Worm (Caenorhabditis elegans) whole organism, young adult: Measurements from ENCODE around the gene srx-43.
A peak's percentile ranks its signal among the peaks of the same experiment; 100 is the strongest.

Experiments
- B0261.1 ChIP-seq: sonication (generic microtip); optimal IDR thresholded peaks from 2 replicates; lab custom pipeline; 2016; ENCODE audit warnings: mild to moderate bottlenecking, missing genetic modification characterization, moderate library complexity, missing compliant biosample characterization
- D2030.7 ChIP-seq: fragments of 200-800 bp; sonication (Bioruptor generic); IDR thresholded peaks from 2 replicates; pipeline ENCODE4 v1.3.6; 2022; ENCODE audit warnings: missing genetic modification reagents, missing genetic modification characterization, missing compliant biosample characterization
- F39B2.1 ChIP-seq: fragments of 200-800 bp; sonication (Bioruptor generic); IDR thresholded peaks from 2 replicates; pipeline ENCODE4 v1.3.6; 2022; ENCODE audit warnings: missing genetic modification reagents, missing genetic modification characterization, missing compliant biosample characterization
- Y53G8AR.9 ChIP-seq: fragments of 200-800 bp; sonication (Bioruptor generic); conservative IDR thresholded peaks from 2 replicates; pipeline ENCODE4 v1.3.6; 2022; ENCODE audit warnings: missing genetic modification reagents, missing genetic modification characterization, missing compliant biosample characterization
- Y67H2A.10 ChIP-seq: fragments of 200-800 bp; sonication (Bioruptor generic); conservative IDR thresholded peaks from 2 replicates; pipeline ENCODE4 v1.3.6; 2022; ENCODE audit warnings: missing genetic modification reagents, missing genetic modification characterization, missing compliant biosample characterization
- ZK185.1 ChIP-seq: sonication (generic microtip); optimal IDR thresholded peaks from 2 replicates; lab custom pipeline; 2016; ENCODE audit warnings: mild to moderate bottlenecking, missing genetic modification characterization, missing compliant biosample characterization; ENCODE audit not compliant: poor library complexity, severe bottlenecking
- aptf-2 ChIP-seq: fragments of 200-800 bp; sonication (Bioruptor generic); conservative IDR thresholded peaks from 2 replicates; pipeline ENCODE4 v1.3.6; 2022; ENCODE audit warnings: missing genetic modification reagents, missing genetic modification characterization, missing compliant biosample characterization
- aptf-3 ChIP-seq: fragments of 200-800 bp; sonication (Bioruptor generic); IDR thresholded peaks from 2 replicates; pipeline ENCODE4 v1.3.6; 2022; ENCODE audit warnings: missing genetic modification characterization, missing compliant biosample characterization
- ceh-27 ChIP-seq: fragments of 200-800 bp; sonication (Bioruptor generic); optimal IDR thresholded peaks from 2 replicates; lab custom pipeline; 2018; ENCODE audit warnings: mild to moderate bottlenecking, missing genetic modification characterization, moderate library complexity, missing compliant biosample characterization
- dox-1 ChIP-seq: fragments of 200-800 bp; sonication (Bioruptor generic); IDR thresholded peaks from 2 replicates; pipeline ENCODE4 v1.3.6; 2022; ENCODE audit warnings: missing genetic modification reagents, missing genetic modification characterization, missing compliant biosample characterization
- efl-1 ChIP-seq: fragments of 150-350 bp; optimal IDR thresholded peaks from 2 replicates; lab custom pipeline; 2014; ENCODE audit warnings: missing biosample characterization, missing genetic modification reagents, missing genetic modification characterization
- ekl-4 ChIP-seq: fragments of 200-800 bp; sonication (Bioruptor generic); IDR thresholded peaks from 2 replicates; pipeline ENCODE4 v1.3.6; 2022; ENCODE audit warnings: missing genetic modification reagents, missing genetic modification characterization, missing compliant biosample characterization
- hlh-12 ChIP-seq: sonication (generic microtip); optimal IDR thresholded peaks from 2 replicates; lab custom pipeline; 2016; ENCODE audit warnings: missing genetic modification characterization, missing compliant biosample characterization
- hmg-1.2 ChIP-seq: fragments of 200-800 bp; sonication (Bioruptor generic); IDR thresholded peaks from 2 replicates; pipeline ENCODE4 v1.3.6; 2022; ENCODE audit warnings: missing genetic modification reagents, missing genetic modification characterization, missing compliant biosample characterization
- hsf-1 ChIP-seq: fragments of 200-800 bp; sonication (Bioruptor generic); IDR thresholded peaks from 2 replicates; pipeline ENCODE4 v1.3.6; 2022; ENCODE audit warnings: missing genetic modification reagents, missing genetic modification characterization, missing compliant biosample characterization
- lir-1 ChIP-seq: fragments of 200-800 bp; sonication (Bioruptor generic); conservative IDR thresholded peaks from 2 replicates; pipeline ENCODE4 v1.3.6; 2022; ENCODE audit warnings: missing genetic modification reagents, missing genetic modification characterization, missing compliant biosample characterization
- madf-3 ChIP-seq: fragments of 200-800 bp; sonication (Bioruptor generic); IDR thresholded peaks from 2 replicates; pipeline ENCODE4 v1.3.6; 2022; ENCODE audit warnings: missing genetic modification reagents, missing genetic modification characterization, missing compliant biosample characterization
- madf-6 ChIP-seq: fragments of 200-800 bp; sonication (Bioruptor generic); IDR thresholded peaks from 2 replicates; pipeline ENCODE4 v1.3.6; 2022; ENCODE audit warnings: missing genetic modification reagents, missing genetic modification characterization, missing compliant biosample characterization
- madf-8 ChIP-seq: fragments of 200-800 bp; sonication (Bioruptor generic); conservative IDR thresholded peaks from 2 replicates; pipeline ENCODE4 v1.3.6; 2022; ENCODE audit warnings: missing genetic modification reagents, missing genetic modification characterization, missing compliant biosample characterization
- mcd-1 ChIP-seq: fragments of 200-800 bp; sonication (Bioruptor generic); IDR thresholded peaks from 2 replicates; pipeline ENCODE4 v1.3.6; 2022; ENCODE audit warnings: missing genetic modification reagents, missing genetic modification characterization, missing compliant biosample characterization
- nhr-80 ChIP-seq: sonication (generic microtip); optimal IDR thresholded peaks from 2 replicates; lab custom pipeline; 2016; ENCODE audit warnings: missing genetic modification characterization, missing compliant biosample characterization
- pbrm-1 ChIP-seq: fragments of 200-800 bp; sonication (Bioruptor generic); IDR thresholded peaks from 2 replicates; pipeline ENCODE4 v1.3.6; 2022; ENCODE audit warnings: missing genetic modification reagents, missing genetic modification characterization, missing compliant biosample characterization
- sdz-38 ChIP-seq: sonication (generic microtip); optimal IDR thresholded peaks from 2 replicates; lab custom pipeline; 2016; ENCODE audit warnings: missing genotype, missing genetic modification characterization, missing compliant biosample characterization
- unc-130 ChIP-seq: sonication (generic microtip); optimal IDR thresholded peaks from 2 replicates; lab custom pipeline; 2016; ENCODE audit warnings: missing genetic modification reagents, missing genetic modification characterization, missing compliant biosample characterization
- xnd-1 ChIP-seq: sonication (generic microtip); optimal IDR thresholded peaks from 2 replicates; lab custom pipeline; 2016; ENCODE audit warnings: missing genotype, missing genetic modification reagents, missing genetic modification characterization, missing compliant biosample characterization
- zfh-2 ChIP-seq: fragments of 200-800 bp; sonication (Bioruptor generic); conservative IDR thresholded peaks from 2 replicates; pipeline ENCODE4 v1.3.6; 2022; ENCODE audit warnings: missing genetic modification reagents, missing genetic modification characterization, missing compliant biosample characterization
- ztf-25 ChIP-seq: fragments of 200-800 bp; sonication (Bioruptor generic); IDR thresholded peaks from 2 replicates; pipeline ENCODE4 v1.3.6; 2022; ENCODE audit warnings: missing genetic modification reagents, missing genetic modification characterization, missing compliant biosample characterization
- ztf-3 ChIP-seq: fragments of 200-800 bp; sonication (Bioruptor generic); optimal IDR thresholded peaks from 2 replicates; lab custom pipeline; 2018; ENCODE audit warnings: mild to moderate bottlenecking, missing genetic modification characterization, missing compliant biosample characterization

srx-43 gene

DNA sequence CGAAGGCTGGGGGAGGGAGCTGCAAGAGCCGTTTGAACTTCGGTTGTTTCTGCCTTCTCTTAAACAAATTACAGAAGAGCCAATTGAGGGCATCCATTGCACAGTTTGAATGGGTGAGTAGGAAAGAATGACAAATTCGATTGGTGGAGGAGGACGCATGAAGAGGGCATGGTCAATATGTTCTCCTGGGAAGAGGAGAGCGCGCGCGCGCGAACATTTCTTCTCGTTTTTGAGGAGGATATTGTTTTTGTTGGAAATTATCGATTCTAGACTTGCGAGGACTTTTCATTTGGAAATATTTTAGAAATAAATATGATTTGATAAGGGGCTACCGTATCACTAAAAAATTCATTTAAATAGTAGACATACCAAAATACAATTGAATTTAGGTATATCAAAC lies 13.8 kb downstream of the srx-43 start, which contains the start of gene T10C6.7:
Gene T10C6.7, minus strand, starts transcription at position 143 of the 400 bp plus-strand sequence.
- no peak for TF ChIP-seq ekl-4
- no peak for TF ChIP-seq hlh-12 (tag; lab: Kevin White, UChicago)
- TF ChIP-seq xnd-1: peak; percentile 7
- no peak for TF ChIP-seq Y67H2A.10
- TF ChIP-seq madf-6 (GFP tag; lab: Robert Waterston, UW): peak; percentile 87
- TF ChIP-seq madf-3 (GFP tag; lab: Robert Waterston, UW): peak; percentile 39; the same call in 1 of the 2 replicates
- TF ChIP-seq lir-1 (GFP tag; lab: Robert Waterston, UW): 0 out of 2 replicates have a peak, but pooled peaks have one; percentile 10
- peak; percentile 18; the same call in 1 of the 2 replicates for TF ChIP-seq D2030.7 (GFP tag; lab: Robert Waterston, UW)
- TF ChIP-seq efl-1 (GFP tag; lab: Kevin White, UChicago): peak; percentile 34
- TF ChIP-seq ZK185.1: no peak
- TF ChIP-seq madf-8: peak; percentile 69
- TF ChIP-seq ztf-25: no peak
- no peak for TF ChIP-seq unc-130 (GFP tag; lab: Kevin White, UChicago)
- peak; percentile 98 for TF ChIP-seq aptf-3
- TF ChIP-seq Y53G8AR.9 (GFP tag; lab: Robert Waterston, UW): no peak
- TF ChIP-seq aptf-2 (GFP tag; lab: Robert Waterston, UW): peak; percentile 100
- TF ChIP-seq, all 124 proteins: peak for 9

ce11 chrV:16032761-16033160 lies 15.0 kb downstream of the srx-43 start, which contains the start of gene T10C6.16:
Gene T10C6.16, minus strand, starts transcription at chrV:16033005.
- TF ChIP-seq mcd-1 (GFP tag; lab: Robert Waterston, UW) (no peak), ztf-3 (GFP tag; lab: Kevin White, UChicago) (no peak)
- TF ChIP-seq, all 124 proteins: peak for 0

DNA sequence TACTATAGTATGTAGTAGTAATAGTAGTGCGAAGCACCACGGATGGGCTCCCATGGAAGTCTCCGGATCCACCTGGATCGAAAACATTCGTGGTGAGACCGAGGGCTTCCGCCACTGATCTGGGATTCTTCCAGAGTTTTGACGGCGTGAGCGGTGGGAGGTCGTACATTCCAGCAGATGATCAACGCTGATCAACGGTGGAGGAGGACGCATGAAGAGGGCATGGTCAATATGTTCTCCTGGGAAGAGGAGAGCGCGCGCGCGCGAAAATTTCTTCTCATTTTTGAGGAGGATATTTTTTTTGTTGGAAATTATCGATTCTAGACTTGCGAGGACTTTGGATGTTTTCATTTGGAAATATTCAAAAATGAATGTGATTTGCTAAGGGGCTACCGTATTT lies 15.7 kb downstream of the srx-43 start:
- TF ChIP-seq madf-6 (GFP tag; lab: Robert Waterston, UW) (peak; percentile 86), madf-8 (peak; percentile 56; the same call in 1 of the 2 replicates), aptf-3 (peak; percentile 97), aptf-2 (GFP tag; lab: Robert Waterston, UW) (peak; percentile 99), ceh-27 (GFP tag; lab: Kevin White, UChicago) (no peak), zfh-2 (GFP tag; lab: Robert Waterston, UW) (0 out of 2 replicates have a peak, but pooled peaks have one; percentile 39), xnd-1 (no peak)

DNA sequence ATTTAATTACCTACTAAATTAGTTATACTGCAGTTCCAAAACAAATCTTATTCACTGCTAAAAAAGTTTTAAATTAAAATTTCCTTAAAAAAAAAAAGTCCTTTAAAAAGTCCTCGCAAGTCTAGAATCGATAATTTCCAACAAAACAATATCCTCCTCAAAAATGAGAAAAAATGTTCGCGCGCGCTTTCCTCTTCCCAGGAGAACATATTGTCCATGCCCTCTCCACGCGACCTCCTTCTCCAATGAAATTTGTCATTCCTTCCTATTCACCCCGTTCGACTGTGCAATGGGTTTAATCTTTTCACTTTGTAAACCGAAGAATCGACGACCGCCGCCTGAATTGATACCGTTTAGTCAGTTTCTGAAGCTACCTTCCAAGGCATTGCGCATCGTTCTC lies 18.4 kb downstream of the srx-43 start, which contains the start of gene T10C6.10:
Gene T10C6.10, plus strand, starts transcription at position 248 of the 400 bp plus-strand sequence.
- TF ChIP-seq madf-6 (GFP tag; lab: Robert Waterston, UW): 0 out of 2 replicates have a peak, but pooled peaks have one; percentile 15
- peak; percentile 97 for TF ChIP-seq aptf-2 (GFP tag; lab: Robert Waterston, UW)
- 0 out of 2 replicates have a peak, but pooled peaks have one; percentile 65 for TF ChIP-seq aptf-3
- TF ChIP-seq sdz-38: no peak
- TF ChIP-seq B0261.1 (tag; lab: Kevin White, UChicago): no peak

DNA sequence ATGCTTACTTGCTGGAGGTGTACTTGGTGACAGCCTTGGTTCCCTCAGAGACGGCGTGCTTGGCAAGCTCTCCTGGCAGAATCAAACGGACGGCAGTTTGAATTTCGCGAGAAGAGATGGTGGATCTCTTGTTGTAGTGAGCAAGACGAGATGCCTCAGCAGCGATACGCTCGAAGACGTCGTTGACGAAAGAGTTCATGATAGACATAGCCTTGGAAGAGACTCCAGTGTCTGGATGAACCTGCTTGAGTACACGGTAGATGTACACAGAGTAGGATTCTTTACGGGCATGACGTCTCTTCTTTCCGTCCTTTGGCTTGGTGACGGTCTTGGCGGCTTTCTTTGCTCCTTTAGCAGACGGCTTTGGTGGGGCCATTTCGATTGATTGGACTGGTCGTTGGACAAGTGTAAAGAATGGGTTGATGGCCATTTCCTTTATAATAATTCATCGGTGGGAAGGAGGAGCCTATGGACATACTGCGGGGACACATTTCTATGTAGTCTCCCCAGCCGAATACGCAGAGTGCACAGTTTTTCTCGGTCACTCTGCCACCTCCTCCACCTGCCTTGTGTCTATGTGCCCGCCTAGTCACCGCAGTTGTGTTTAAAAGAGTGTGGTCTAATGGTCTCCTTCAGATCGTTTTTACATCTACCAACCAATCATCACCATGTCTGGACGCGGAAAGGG lies 22.5 kb downstream of the srx-43 start, which contains the start of the genes his-4 and his-3:
Gene his-4, minus strand, starts transcription at position 376 of the 688 bp plus-strand sequence.
Gene his-3, plus strand, starts transcription at position 669 of the 688 bp plus-strand sequence.
- TF ChIP-seq F39B2.1 (GFP tag; lab: Robert Waterston, UW) (peak; percentile 88; the same call in 1 of the 2 replicates), hmg-1.2 (GFP tag; lab: Robert Waterston, UW) (peak; percentile 10; the same call in 1 of the 2 replicates), nhr-80 (tag; lab: Kevin White, UChicago) (peak; percentile 17), hsf-1 (GFP tag; lab: Robert Waterston, UW) (0 out of 2 replicates have a peak, but pooled peaks have one; percentile 15), pbrm-1 (GFP tag; lab: Robert Waterston, UW) (peak; percentile 31), mcd-1 (GFP tag; lab: Robert Waterston, UW) (0 out of 2 replicates have a peak, but pooled peaks have one; percentile 13), dox-1 (0 out of 2 replicates have a peak, but pooled peaks have one; percentile 15)
